Fruit fly (Drosophila melanogaster) whole organism, pupa: ENCODE data around the gene beat-IV.

ENCODE experiments used
- CG10348 ChIP-seq: fragments of 200-800 bp; sonication (Bioruptor generic); IDR thresholded peaks from 2 replicates; pipeline ENCODE4 v1.3.6; 2022; ENCODE audit warnings: missing biosample characterization, missing genetic modification characterization
- CG14655 ChIP-seq: fragments of 200-800 bp; sonication (Bioruptor generic); optimal IDR thresholded peaks from 3 replicates; lab custom pipeline; 2017; ENCODE audit warnings: mild to moderate bottlenecking, missing biosample characterization, missing genetic modification reagents, missing genetic modification characterization
- CG8159 ChIP-seq: fragments of 200-800 bp; sonication (Bioruptor generic); optimal IDR thresholded peaks from 3 replicates; lab custom pipeline; 2018; ENCODE audit warnings: missing biosample characterization, mild to moderate bottlenecking, missing genetic modification characterization, moderate library complexity
- EcR ChIP-seq: fragments of 200-800 bp; sonication (Bioruptor generic); optimal IDR thresholded peaks from 3 replicates; lab custom pipeline; 2019; ENCODE audit warnings: missing biosample characterization, missing genetic modification characterization, mild to moderate bottlenecking, moderate library complexity, missing genetic modification reagents
- Pif1A ChIP-seq: fragments of 200-800 bp; sonication (Bioruptor generic); optimal IDR thresholded peaks from 3 replicates; lab custom pipeline; 2016; ENCODE audit warnings: missing biosample characterization, missing genetic modification characterization
- Pif1B ChIP-seq: fragments of 200-800 bp; sonication (Bioruptor generic); optimal IDR thresholded peaks from 3 replicates; lab custom pipeline; 2016; ENCODE audit warnings: missing biosample characterization, missing genetic modification characterization
- Snoo ChIP-seq: fragments of 200-800 bp; sonication (Bioruptor generic); optimal IDR thresholded peaks from 3 replicates; lab custom pipeline; 2017; ENCODE audit warnings: missing biosample characterization, mild to moderate bottlenecking, missing genetic modification characterization, inconsistent platforms
- fd96Ca ChIP-seq: fragments of 200-800 bp; sonication (Bioruptor generic); IDR thresholded peaks from 3 replicates; pipeline ENCODE4 v1.3.6; 2022; ENCODE audit warnings: missing biosample characterization, missing genetic modification characterization
- rn ChIP-seq: fragments of 200-800 bp; sonication (Bioruptor generic); IDR thresholded peaks from 2 replicates; pipeline ENCODE4 v1.3.6; 2022; ENCODE audit warnings: missing biosample characterization, missing genetic modification characterization

- no peak for TF ChIP-seq CG14655 (GFP tag; lab: Kevin White, UChicago)
- no peak for TF ChIP-seq rn (GFP tag; lab: Robert Waterston, UW)
- no peak for TF ChIP-seq Pif1A (GFP tag; lab: Kevin White, UChicago)
- TF ChIP-seq CG8159 (tag; lab: Kevin White, UChicago) = no peak
- no peak for TF ChIP-seq CG10348
- no peak for TF ChIP-seq Snoo
- no peak for TF ChIP-seq EcR (GFP tag; lab: Kevin White, UChicago)
- no peak for TF ChIP-seq Pif1B (GFP tag; lab: Kevin White, UChicago)
- no peak for TF ChIP-seq fd96Ca (GFP tag; lab: Robert Waterston, UW)
Observed at dm6 chr3R:23538719-23539145, 18.5 kb upstream of the beat-IV start, which contains the start of gene Ugt303B2.
